Fruit fly (Drosophila melanogaster) S2 (cell line): ENCODE data around the gene sNPF.

Experiments
- CG8478 ChIP-seq: fragments of >200 bp; optimal IDR thresholded peaks from 2 replicates; lab custom pipeline; 2018
- CTCF ChIP-seq, 2 experiments: fragments of >200 bp; optimal IDR thresholded peaks; 2 replicates each; lab custom pipeline; 2018

DNA sequence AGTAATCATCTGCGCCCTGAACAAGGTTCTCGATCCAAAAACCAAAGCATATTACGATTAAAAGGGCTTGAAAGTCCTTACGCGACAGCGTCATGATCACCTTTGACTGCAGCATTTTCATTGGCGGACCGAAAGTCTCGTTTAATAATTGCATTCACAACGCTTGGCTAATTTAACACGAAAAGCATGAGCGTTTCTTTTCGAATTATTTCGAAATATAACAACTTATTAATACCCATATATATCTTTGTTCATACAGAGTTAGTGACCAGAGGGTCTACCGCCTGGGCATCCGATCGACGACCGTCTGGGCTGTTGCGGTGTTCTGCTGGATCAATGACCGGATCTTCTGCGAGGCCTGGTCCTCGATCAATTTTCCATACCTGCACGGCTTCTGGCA is 44.4 kb downstream of the sNPF start, which contains the start of gene CG10730:
- TF ChIP-seq CTCF (optimal IDR thresholded peaks at IDR 0.05; lab: Kevin White, UChicago) (no peak), CG8478 (no peak)
